Worm (Caenorhabditis elegans) whole organism, late embryonic: ENCODE measurements around the gene lip-1.

Experiments used
- C38D4.7 ChIP-seq: fragments of 200-800 bp; sonication (Bioruptor generic); optimal IDR thresholded peaks from 2 replicates; lab custom pipeline; 2018; ENCODE audit warnings: mild to moderate bottlenecking, missing genetic modification characterization, moderate library complexity, missing compliant biosample characterization
- K09A11.1 ChIP-seq: sonication (generic microtip); optimal IDR thresholded peaks from 2 replicates; lab custom pipeline; 2017; ENCODE audit warnings: antibody characterized with exemption, mild to moderate bottlenecking, missing genetic modification characterization, missing compliant biosample characterization; ENCODE audit not compliant: insufficient read depth
- ama-1 ChIP-seq: fragments of 150-350 bp; optimal IDR thresholded peaks from 2 replicates; lab custom pipeline; 2014
- ceh-14 ChIP-seq: sonication (generic microtip); optimal IDR thresholded peaks from 2 replicates; lab custom pipeline; 2016; ENCODE audit warnings: missing genotype, missing genetic modification characterization, missing compliant biosample characterization
- ceh-18 ChIP-seq: sonication (generic microtip); optimal IDR thresholded peaks from 2 replicates; lab custom pipeline; 2016; ENCODE audit warnings: missing genetic modification characterization, missing compliant biosample characterization
- ceh-19 ChIP-seq: fragments of 200-800 bp; sonication (Bioruptor generic); optimal IDR thresholded peaks from 2 replicates; lab custom pipeline; 2018; ENCODE audit warnings: mild to moderate bottlenecking, missing genetic modification characterization, missing compliant biosample characterization
- ceh-2 ChIP-seq: sonication (generic microtip); optimal IDR thresholded peaks from 2 replicates; lab custom pipeline; 2016; ENCODE audit warnings: missing genotype, missing genetic modification characterization, missing compliant biosample characterization
- ceh-22 ChIP-seq: sonication (generic microtip); optimal IDR thresholded peaks from 2 replicates; lab custom pipeline; 2017; ENCODE audit warnings: missing biosample characterization, missing genetic modification characterization
- ceh-24 ChIP-seq: sonication (generic microtip); optimal IDR thresholded peaks from 2 replicates; lab custom pipeline; 2016; ENCODE audit warnings: mild to moderate bottlenecking, missing genetic modification characterization, missing compliant biosample characterization
- ceh-30 ChIP-seq: fragments of 150-350 bp; optimal IDR thresholded peaks from 2 replicates; lab custom pipeline; 2014; ENCODE audit warnings: missing biosample characterization, missing genetic modification characterization
- ceh-31 ChIP-seq: sonication (generic microtip); optimal IDR thresholded peaks from 2 replicates; lab custom pipeline; 2016; ENCODE audit warnings: missing genetic modification characterization, missing compliant biosample characterization
- ceh-48 ChIP-seq: sonication (generic microtip); optimal IDR thresholded peaks from 2 replicates; lab custom pipeline; 2016; ENCODE audit warnings: missing genetic modification characterization, inconsistent platforms, missing compliant biosample characterization
- ceh-6 ChIP-seq: fragments of 200-800 bp; sonication (Bioruptor generic); optimal IDR thresholded peaks from 2 replicates; lab custom pipeline; 2018; ENCODE audit warnings: mild to moderate bottlenecking, missing genetic modification characterization, missing compliant biosample characterization
- ceh-9 ChIP-seq: sonication (generic microtip); optimal IDR thresholded peaks from 2 replicates; lab custom pipeline; 2016; ENCODE audit warnings: mild to moderate bottlenecking, missing genetic modification characterization, inconsistent platforms, missing compliant biosample characterization
- dve-1 ChIP-seq: sonication (generic microtip); optimal IDR thresholded peaks from 2 replicates; lab custom pipeline; 2017; ENCODE audit warnings: antibody characterized with exemption, mild to moderate bottlenecking, missing genetic modification characterization, missing compliant biosample characterization
- eyg-1 ChIP-seq: sonication (generic microtip); optimal IDR thresholded peaks from 2 replicates; lab custom pipeline; 2016; ENCODE audit warnings: missing genotype, missing genetic modification characterization, missing compliant biosample characterization
- fkh-10 ChIP-seq: fragments of 150-350 bp; optimal IDR thresholded peaks from 2 replicates; lab custom pipeline; 2014; ENCODE audit warnings: missing biosample characterization, missing genetic modification reagents, missing genetic modification characterization
- gmeb-2 ChIP-seq: sonication (generic microtip); optimal IDR thresholded peaks from 2 replicates; lab custom pipeline; 2016; ENCODE audit warnings: missing genetic modification characterization, inconsistent platforms, missing compliant biosample characterization
- hlh-30 ChIP-seq: sonication (generic microtip); optimal IDR thresholded peaks from 2 replicates; lab custom pipeline; 2017; ENCODE audit warnings: antibody characterized with exemption, missing genetic modification characterization, missing compliant biosample characterization; ENCODE audit not compliant: insufficient read depth
- hlh-6 ChIP-seq: sonication (generic microtip); optimal IDR thresholded peaks from 2 replicates; lab custom pipeline; 2016; ENCODE audit warnings: missing genotype, missing genetic modification characterization, missing compliant biosample characterization
- hlh-8 ChIP-seq: sonication (generic microtip); optimal IDR thresholded peaks from 2 replicates; lab custom pipeline; 2016; ENCODE audit warnings: missing genotype, missing genetic modification characterization, missing compliant biosample characterization
- lim-6 ChIP-seq: sonication (generic microtip); optimal IDR thresholded peaks from 2 replicates; lab custom pipeline; 2016; ENCODE audit warnings: missing genetic modification characterization, missing compliant biosample characterization
- lin-11 ChIP-seq: fragments of 200-800 bp; sonication (Bioruptor generic); optimal IDR thresholded peaks from 2 replicates; lab custom pipeline; 2018; ENCODE audit warnings: mild to moderate bottlenecking, missing genetic modification characterization, missing compliant biosample characterization
- mec-3 ChIP-seq: sonication (generic microtip); optimal IDR thresholded peaks from 2 replicates; lab custom pipeline; 2016; ENCODE audit warnings: borderline replicate concordance, missing genetic modification characterization, missing compliant biosample characterization
- nfya-1 ChIP-seq: sonication (generic microtip); optimal IDR thresholded peaks from 2 replicates; lab custom pipeline; 2017; ENCODE audit warnings: missing genetic modification characterization, mild to moderate bottlenecking, missing compliant biosample characterization, antibody characterized with exemption, moderate library complexity
- odd-2 ChIP-seq: sonication (generic microtip); optimal IDR thresholded peaks from 2 replicates; lab custom pipeline; 2017; ENCODE audit warnings: antibody characterized with exemption, mild to moderate bottlenecking, missing genetic modification characterization, missing compliant biosample characterization
- pag-3 ChIP-seq: sonication (generic microtip); optimal IDR thresholded peaks from 2 replicates; lab custom pipeline; 2016; ENCODE audit warnings: missing compliant biosample characterization, missing genetic modification characterization, borderline replicate concordance
- pat-9 ChIP-seq: fragments of 200-800 bp; sonication (Bioruptor generic); optimal IDR thresholded peaks from 2 replicates; lab custom pipeline; 2018; ENCODE audit warnings: mild to moderate bottlenecking, missing genetic modification characterization, moderate library complexity, missing compliant biosample characterization
- pax-1 ChIP-seq: fragments of 150-350 bp; optimal IDR thresholded peaks from 2 replicates; lab custom pipeline; 2014; ENCODE audit warnings: missing biosample characterization, missing genetic modification characterization
- pqm-1 ChIP-seq: sonication (generic microtip); optimal IDR thresholded peaks from 2 replicates; lab custom pipeline; 2016; ENCODE audit warnings: missing genetic modification characterization, missing compliant biosample characterization
- pros-1 ChIP-seq: fragments of 150-350 bp; optimal IDR thresholded peaks from 2 replicates; lab custom pipeline; 2014; ENCODE audit warnings: missing biosample characterization, missing genetic modification reagents, missing genetic modification characterization
- rnt-1 ChIP-seq: sonication (generic microtip); optimal IDR thresholded peaks from 2 replicates; lab custom pipeline; 2016; ENCODE audit warnings: missing genetic modification characterization, missing compliant biosample characterization
- sox-2 ChIP-seq: fragments of 200-800 bp; sonication (Bioruptor generic); IDR thresholded peaks from 2 replicates; pipeline ENCODE4 v1.3.6; 2022; ENCODE audit warnings: missing genetic modification reagents, missing genetic modification characterization, missing compliant biosample characterization
- sox-4 ChIP-seq: sonication (generic microtip); optimal IDR thresholded peaks from 2 replicates; lab custom pipeline; 2017; ENCODE audit warnings: mild to moderate bottlenecking, missing genetic modification characterization, inconsistent platforms, missing compliant biosample characterization
- tbx-7 ChIP-seq: sonication (generic microtip); optimal IDR thresholded peaks from 2 replicates; lab custom pipeline; 2016; ENCODE audit warnings: missing genotype, missing genetic modification characterization, missing compliant biosample characterization
- ttx-3 ChIP-seq: sonication (generic microtip); optimal IDR thresholded peaks from 2 replicates; lab custom pipeline; 2016; ENCODE audit warnings: missing genetic modification reagents, missing genetic modification characterization, missing compliant biosample characterization
- unc-3 ChIP-seq, 2 experiments: fragments of 200-800 bp in 1 of 2; sonication (Bioruptor generic) in 1 of 2; sonication (generic microtip) in 1 of 2; conservative IDR thresholded peaks in 1 of 2; optimal IDR thresholded peaks in 1 of 2; 2 replicates each; pipeline versions ENCODE4 v1.3.6 to Lab custom; 2016 to 2022; ENCODE audit warnings: missing compliant biosample characterization in 2 of 2, missing genetic modification characterization in 2 of 2, missing genetic modification reagents in 1 of 2
- unc-42 ChIP-seq: sonication (generic microtip); optimal IDR thresholded peaks from 2 replicates; lab custom pipeline; 2016; ENCODE audit warnings: missing genotype, missing genetic modification characterization, missing compliant biosample characterization
- unc-55 ChIP-seq: sonication (generic microtip); optimal IDR thresholded peaks from 2 replicates; lab custom pipeline; 2017; ENCODE audit warnings: missing biosample characterization, missing genetic modification reagents, missing genetic modification characterization
- ztf-16 ChIP-seq: sonication (generic microtip); optimal IDR thresholded peaks from 2 replicates; lab custom pipeline; 2017; ENCODE audit warnings: missing genetic modification characterization, missing compliant biosample characterization

Gene lip-1

ce11 chrIV:6842470-6843008, at the start of gene lip-1:
lip-1 (plus strand) TSS chrIV:6842958.
- no peak for TF ChIP-seq ceh-48 (tag; lab: Kevin White, UChicago)
- no peak for TF ChIP-seq pag-3 (tag; lab: Kevin White, UChicago)
- no peak for TF ChIP-seq K09A11.1 (tag; lab: Kevin White, UChicago)
- no peak for TF ChIP-seq eyg-1
- TF ChIP-seq pros-1 (tag; lab: Kevin White, UChicago), result no peak
- TF ChIP-seq fkh-10, result no peak
- TF ChIP-seq tbx-7 (tag; lab: Kevin White, UChicago), result no peak
- no peak for TF ChIP-seq ztf-16 (tag; lab: Kevin White, UChicago)
- no peak for TF ChIP-seq pax-1 (tag; lab: Kevin White, UChicago)
- no peak for TF ChIP-seq ceh-22 (tag; lab: Kevin White, UChicago)
- TF ChIP-seq ceh-9 (tag; lab: Kevin White, UChicago), result no peak
- TF ChIP-seq ceh-31 (tag; lab: Kevin White, UChicago), result no peak
- no peak for TF ChIP-seq ceh-30 (tag; lab: Kevin White, UChicago)
- no peak for TF ChIP-seq lim-6 (tag; lab: Kevin White, UChicago)
- TF ChIP-seq hlh-8 (tag; lab: Kevin White, UChicago), result no peak
- no peak for TF ChIP-seq odd-2
- no peak for TF ChIP-seq unc-55 (GFP tag; lab: Kevin White, UChicago)
- no peak for TF ChIP-seq rnt-1 (tag; lab: Kevin White, UChicago)

ce11 chrIV:6793310-6793966, 49.3 kb upstream of the lip-1 start:
- TF ChIP-seq tbx-7 (tag; lab: Kevin White, UChicago), result no peak
- TF ChIP-seq pqm-1, result no peak
- TF ChIP-seq ceh-18 (tag; lab: Kevin White, UChicago), result no peak
- no peak for TF ChIP-seq ceh-19 (GFP tag; lab: Kevin White, UChicago)
- TF ChIP-seq ceh-2 (tag; lab: Kevin White, UChicago), result no peak
- no peak for TF ChIP-seq ama-1 (lab: Kevin White, UChicago)
- no peak for TF ChIP-seq ttx-3 (tag; lab: Kevin White, UChicago)
- no peak for TF ChIP-seq sox-4 (tag; lab: Kevin White, UChicago)
- no peak for TF ChIP-seq hlh-6 (tag; lab: Kevin White, UChicago)
- TF ChIP-seq dve-1 (tag; lab: Kevin White, UChicago), result no peak

ce11 chrIV:6795529-6795928, 47.2 kb upstream of the lip-1 start, which contains the start of the genes C17H12.3 and C17H12.12:
C17H12.3 (minus strand) TSS chrIV:6795629.
C17H12.12 (plus strand) TSS chrIV:6795924.
- TF ChIP-seq ceh-6 (GFP tag; lab: Kevin White, UChicago) (no peak), ama-1 (lab: Kevin White, UChicago) (no peak), pat-9 (tag; lab: Kevin White, UChicago) (no peak), pros-1 (tag; lab: Kevin White, UChicago) (no peak), lin-11 (tag; lab: Kevin White, UChicago) (no peak), hlh-30 (tag; lab: Kevin White, UChicago) (no peak), rnt-1 (tag; lab: Kevin White, UChicago) (no peak), ceh-24 (no peak)

ce11 chrIV:6802132-6802531, 40.6 kb upstream of the lip-1 start, which contains the start of the genes cest-4 and C17H12.11:
cest-4 (minus strand) TSS chrIV:6802337.
C17H12.11 (plus strand) TSS chrIV:6802387.
- no peak for TF ChIP-seq ttx-3 (tag; lab: Kevin White, UChicago)
- TF ChIP-seq unc-55 (GFP tag; lab: Kevin White, UChicago), result no peak
- TF ChIP-seq unc-42 (tag; lab: Kevin White, UChicago), result no peak
- TF ChIP-seq gmeb-2 (tag; lab: Kevin White, UChicago), result no peak
- TF ChIP-seq ceh-2 (tag; lab: Kevin White, UChicago), result no peak
- TF ChIP-seq sox-2, result no peak
- no peak for TF ChIP-seq ceh-14 (tag; lab: Kevin White, UChicago)
- TF ChIP-seq C38D4.7 (GFP tag; lab: Kevin White, UChicago), result no peak
- no peak for TF ChIP-seq hlh-30 (tag; lab: Kevin White, UChicago)
- no peak for TF ChIP-seq ceh-48 (tag; lab: Kevin White, UChicago)
- no peak for TF ChIP-seq nfya-1 (tag; lab: Kevin White, UChicago)
- no peak for TF ChIP-seq dve-1 (tag; lab: Kevin White, UChicago)
- no peak for TF ChIP-seq pat-9 (tag; lab: Kevin White, UChicago)
- TF ChIP-seq mec-3 (tag; lab: Kevin White, UChicago), result no peak
- no peak for TF ChIP-seq unc-3 (GFP tag; conservative IDR thresholded peaks at IDR 0.05; lab: Robert Waterston, UW)
- no peak for TF ChIP-seq unc-3 (tag; optimal IDR thresholded peaks at IDR 0.05; lab: Kevin White, UChicago)
